Fruit fly (Drosophila melanogaster): ENCODE measurements around the gene LeuRS.

Gene LeuRS

DNA sequence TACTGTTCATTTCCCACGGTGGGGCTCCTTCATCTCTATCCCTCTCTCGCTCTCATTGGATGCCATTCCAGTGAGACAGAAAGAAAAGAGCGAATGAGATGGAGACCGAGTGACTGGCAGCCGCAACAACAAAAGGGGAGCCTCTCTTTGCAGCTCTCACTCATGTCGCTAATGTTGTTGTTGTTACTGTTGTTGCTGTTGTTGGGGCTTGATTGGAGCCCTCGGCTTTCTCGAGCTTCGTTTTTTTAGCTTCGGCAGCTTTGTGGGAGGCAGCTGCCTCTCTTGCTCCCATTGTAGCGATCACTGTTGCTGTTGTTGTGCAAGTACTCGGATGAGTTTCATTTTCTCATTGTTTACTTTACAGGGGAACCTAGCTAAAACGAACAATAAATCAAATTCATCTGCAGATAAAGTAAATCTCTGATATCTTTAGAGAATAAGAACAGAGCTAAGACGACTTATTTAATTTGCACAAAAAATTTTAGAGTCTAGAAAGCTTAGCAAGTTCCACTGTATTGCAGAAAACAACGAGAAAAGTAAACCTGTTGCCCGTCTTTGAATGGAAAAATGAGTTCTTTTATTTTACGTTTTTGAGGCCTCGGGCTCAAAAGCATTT lies 19.9 kb upstream of the LeuRS start (continued):
- TF ChIP-seq odd (GFP tag; optimal IDR thresholded peaks at IDR 0.05) (no peak), kni (GFP tag; optimal IDR thresholded peaks at IDR 0.05) (no peak), CG12071 (GFP tag; optimal IDR thresholded peaks at IDR 0.05) (no peak), E2f1 (GFP tag; IDR thresholded peaks at IDR 0.05) (peak; percentile 55), nerfin-2 (GFP tag; IDR thresholded peaks at IDR 0.05; ENCODE audit: partially characterized antibody) (no peak), CG15601 (tag; optimal IDR thresholded peaks at IDR 0.05) (no peak), CG32532 (GFP tag; IDR thresholded peaks at IDR 0.05) (peak; percentile 37; the same call in 1 of the 2 replicates), unc-4 (GFP tag; IDR thresholded peaks at IDR 0.05; ENCODE audit: partially characterized antibody) (no peak), Optix (GFP tag; IDR thresholded peaks at IDR 0.05) (0 out of 3 replicates have a peak, but pooled peaks have one; percentile 7), CG13775 (GFP tag; optimal IDR thresholded peaks at IDR 0.05) (peak; percentile 22), Oaz (GFP tag; IDR thresholded peaks at IDR 0.05) (peak; percentile 44; the same call in 1 of the 2 replicates), CG2712 (tag; optimal IDR thresholded peaks at IDR 0.05) (peak; percentile 72), peb (GFP tag; IDR thresholded peaks at IDR 0.05) (peak; percentile 53; the same call in 1 of the 2 replicates), CG3847 (GFP tag; IDR thresholded peaks at IDR 0.05) (peak; percentile 35; the same call in 1 of the 2 replicates), Nf-YB (GFP tag; optimal IDR thresholded peaks at IDR 0.05) (peak; percentile 92), CG8089 (GFP tag; optimal IDR thresholded peaks at IDR 0.05) (peak; percentile 2), hkb (optimal IDR thresholded peaks at IDR 0.05) (no peak), hkb (GFP tag; IDR thresholded peaks at IDR 0.05) (peak; percentile 47), CG6683 (GFP tag; optimal IDR thresholded peaks at IDR 0.05) (no peak), CG34224 (GFP tag; IDR thresholded peaks at IDR 0.05; ENCODE audit: partially characterized antibody) (no peak), Hmx (GFP tag; optimal IDR thresholded peaks at IDR 0.05) (no peak), klu (GFP tag; IDR thresholded peaks at IDR 0.05) (0 out of 2 replicates have a peak, but pooled peaks have one; percentile 40), danr (GFP tag; IDR thresholded peaks at IDR 0.05) (no peak), dpn (GFP tag; optimal IDR thresholded peaks at IDR 0.05) (peak; percentile 53 to 55), CG6272 (GFP tag; IDR thresholded peaks at IDR 0.05) (no peak), MBD-R2 (GFP tag; IDR thresholded peaks at IDR 0.05) (no peak), ewg (GFP tag; optimal IDR thresholded peaks at IDR 0.05) (peak; percentile 44), CG1233 (GFP tag; optimal IDR thresholded peaks at IDR 0.05) (peak; percentile 44), NC2β (GFP tag; optimal IDR thresholded peaks at IDR 0.05) (no peak), p53 (GFP tag; optimal IDR thresholded peaks at IDR 0.05) (no peak), CG17802 (tag; optimal IDR thresholded peaks at IDR 0.05) (no peak), CG34422 (GFP tag; IDR thresholded peaks at IDR 0.05) (peak; percentile 54; the same call in 1 of the 3 replicates), CG10979 (tag; optimal IDR thresholded peaks at IDR 0.05) (peak; percentile 68), Med (GFP tag) (peak; percentile 89), Usf (GFP tag; optimal IDR thresholded peaks at IDR 0.05) (no peak), CG42726 (GFP tag; IDR thresholded peaks at IDR 0.05; ENCODE audit: partially characterized antibody) (no peak), CG16863 (GFP tag; optimal IDR thresholded peaks at IDR 0.05) (peak; percentile 15), Hr3 (GFP tag; optimal IDR thresholded peaks at IDR 0.05) (peak; percentile 16), D19A (tag; optimal IDR thresholded peaks at IDR 0.05) (peak; percentile 51), H15 (GFP tag; IDR thresholded peaks at IDR 0.05) (peak; percentile 49; the same call in 2 of the 3 replicates), twi (tag; optimal IDR thresholded peaks at IDR 0.05) (no peak), MTF-1 (GFP tag; optimal IDR thresholded peaks at IDR 0.05; ENCODE audit: borderline replicate concordance) (no peak), CG16779 (GFP tag; IDR thresholded peaks at IDR 0.05) (no peak), Dip3 (GFP tag; optimal IDR thresholded peaks at IDR 0.05) (peak; percentile 5), CG3995 (GFP tag; optimal IDR thresholded peaks at IDR 0.05) (no peak), HmgZ (tag; optimal IDR thresholded peaks at IDR 0.05) (no peak), dati (GFP tag; IDR thresholded peaks at IDR 0.05) (no peak), Doc2 (GFP tag; IDR thresholded peaks at IDR 0.05) (no peak), emc (GFP tag; optimal IDR thresholded peaks at IDR 0.05) (no peak), CG1832 (GFP tag; optimal IDR thresholded peaks at IDR 0.05) (peak; percentile 56)
